Worm (Caenorhabditis elegans) whole organism, L1 larva: Measurements from ENCODE around the gene lec-10.

Experiments used
- C04F5.9 ChIP-seq: sonication (generic microtip); optimal IDR thresholded peaks from 2 replicates; lab custom pipeline; 2016; ENCODE audit warnings: missing genetic modification characterization, missing compliant biosample characterization
- C16A3.4 ChIP-seq: fragments of 150-350 bp; optimal IDR thresholded peaks from 2 replicates; lab custom pipeline; 2014; ENCODE audit warnings: missing biosample characterization, missing genetic modification characterization
- C34B4.2 ChIP-seq: sonication (generic microtip); optimal IDR thresholded peaks from 2 replicates; lab custom pipeline; 2017; ENCODE audit warnings: mild to moderate bottlenecking, missing genetic modification characterization, missing compliant biosample characterization
- F16B12.6 ChIP-seq: fragments of 150-350 bp; optimal IDR thresholded peaks from 2 replicates; lab custom pipeline; 2014; ENCODE audit warnings: missing biosample characterization, missing genetic modification characterization
- Y116A8C.19 ChIP-seq: sonication (generic microtip); optimal IDR thresholded peaks from 2 replicates; lab custom pipeline; 2016; ENCODE audit warnings: missing compliant biosample characterization, missing genetic modification characterization, borderline replicate concordance
- aha-1 ChIP-seq: fragments of 150-350 bp; optimal IDR thresholded peaks from 2 replicates; lab custom pipeline; 2014; ENCODE audit warnings: missing biosample characterization, missing genetic modification characterization
- aly-2 ChIP-seq: fragments of 150-350 bp; optimal IDR thresholded peaks from 2 replicates; lab custom pipeline; 2014; ENCODE audit warnings: missing biosample characterization, missing genetic modification characterization
- blmp-1 ChIP-seq: fragments of 150-350 bp; optimal IDR thresholded peaks from 2 replicates; lab custom pipeline; 2014; ENCODE audit warnings: missing biosample characterization, missing genetic modification characterization
- ceh-63 ChIP-seq: fragments of 200-800 bp; sonication (Bioruptor generic); optimal IDR thresholded peaks from 2 replicates; lab custom pipeline; 2018; ENCODE audit warnings: mild to moderate bottlenecking, missing genetic modification characterization, missing compliant biosample characterization
- ceh-82 ChIP-seq, 3 experiments: fragments of 150-350 bp in 1 of 3; sonication (generic microtip) in 2 of 3; optimal IDR thresholded peaks; 2 replicates each; lab custom pipeline; 2014 to 2017; ENCODE audit warnings: missing biosample characterization in 3 of 3, missing genetic modification characterization in 3 of 3
- ces-1 ChIP-seq: fragments of 150-350 bp; optimal IDR thresholded peaks from 2 replicates; lab custom pipeline; 2014; ENCODE audit warnings: missing biosample characterization, missing genetic modification reagents, missing genetic modification characterization
- dpl-1 ChIP-seq, 3 experiments: fragments of 150-350 bp in 2 of 3; sonication (generic microtip) in 1 of 3; optimal IDR thresholded peaks; 2 replicates each; lab custom pipeline; 2014 to 2017; ENCODE audit warnings: missing biosample characterization in 3 of 3, missing genetic modification characterization in 3 of 3, missing genetic modification reagents in 3 of 3
- dsc-1 ChIP-seq: sonication (generic microtip); optimal IDR thresholded peaks from 2 replicates; lab custom pipeline; 2016; ENCODE audit warnings: mild to moderate bottlenecking, missing genetic modification characterization, missing compliant biosample characterization
- efl-1 ChIP-seq, 4 experiments: fragments of 150-350 bp; optimal IDR thresholded peaks in 3 of 4; peaks in 1 of 4; 1 replicate in 1 of 4; 2 replicates in 3 of 4; lab custom pipeline; 2014; ENCODE audit warnings: missing biosample characterization in 2 of 4, missing genetic modification characterization in 2 of 4, missing genetic modification reagents in 2 of 4
- efl-3 ChIP-seq: fragments of 200-800 bp; sonication (Bioruptor generic); optimal IDR thresholded peaks from 2 replicates; lab custom pipeline; 2018; ENCODE audit warnings: mild to moderate bottlenecking, missing genetic modification characterization, missing compliant biosample characterization
- elt-2 ChIP-seq: sonication (generic microtip); optimal IDR thresholded peaks from 2 replicates; lab custom pipeline; 2016; ENCODE audit warnings: missing genetic modification characterization, mild to moderate bottlenecking, inconsistent platforms, missing compliant biosample characterization, missing genetic modification reagents
- elt-3 ChIP-seq, 6 experiments: fragments of 150-350 bp in 1 of 6; sonication (generic microtip); optimal IDR thresholded peaks; 2 replicates each; lab custom pipeline; 2017 to 2018; ENCODE audit warnings: missing biosample characterization in 6 of 6, missing genetic modification characterization in 6 of 6, inconsistent platforms in 1 of 6
- ets-5 ChIP-seq: fragments of 200-800 bp; sonication (Bioruptor generic); IDR thresholded peaks from 2 replicates; pipeline ENCODE4 v1.3.6; 2022; ENCODE audit warnings: missing genetic modification characterization, missing compliant biosample characterization
- fkh-8 ChIP-seq: sonication (generic microtip); optimal IDR thresholded peaks from 2 replicates; lab custom pipeline; 2016; ENCODE audit warnings: mild to moderate bottlenecking, missing genetic modification characterization, missing compliant biosample characterization
- hlh-17 ChIP-seq: fragments of 200-800 bp; sonication (Bioruptor generic); optimal IDR thresholded peaks from 2 replicates; lab custom pipeline; 2018; ENCODE audit warnings: missing genetic modification characterization, mild to moderate bottlenecking, missing compliant biosample characterization, moderate library complexity, borderline replicate concordance
- hlh-4 ChIP-seq: sonication (generic microtip); optimal IDR thresholded peaks from 2 replicates; lab custom pipeline; 2016; ENCODE audit warnings: mild to moderate bottlenecking, missing genetic modification characterization, missing compliant biosample characterization
- irx-1 ChIP-seq: sonication (generic microtip); optimal IDR thresholded peaks from 2 replicates; lab custom pipeline; 2016; ENCODE audit warnings: missing genetic modification characterization, missing compliant biosample characterization
- lin-13 ChIP-seq: fragments of 150-350 bp; optimal IDR thresholded peaks from 2 replicates; lab custom pipeline; 2014; ENCODE audit warnings: missing biosample characterization, missing genetic modification reagents, missing genetic modification characterization
- lin-39 ChIP-seq: fragments of 150-350 bp; optimal IDR thresholded peaks from 2 replicates; lab custom pipeline; 2014; ENCODE audit warnings: missing biosample characterization, missing genetic modification reagents, missing genetic modification characterization
- mab-9 ChIP-seq: fragments of 200-800 bp; sonication (Bioruptor generic); IDR thresholded peaks from 2 replicates; pipeline ENCODE4 v1.3.6; 2022; ENCODE audit warnings: missing genetic modification reagents, missing genetic modification characterization, missing compliant biosample characterization
- mdl-1 ChIP-seq, 2 experiments: fragments of 150-350 bp; optimal IDR thresholded peaks; 2 replicates each; lab custom pipeline; 2014 to 2017; ENCODE audit warnings: missing biosample characterization in 2 of 2, missing genetic modification characterization in 2 of 2, inconsistent platforms in 1 of 2
- mef-2 ChIP-seq: fragments of 150-350 bp; optimal IDR thresholded peaks from 2 replicates; lab custom pipeline; 2014; ENCODE audit warnings: missing biosample characterization, missing genetic modification characterization
- nhr-11 ChIP-seq: fragments of 150-350 bp; optimal IDR thresholded peaks from 2 replicates; lab custom pipeline; 2014; ENCODE audit warnings: missing biosample characterization, missing genetic modification characterization
- nhr-19 ChIP-seq: fragments of 200-800 bp; sonication (Bioruptor generic); conservative IDR thresholded peaks from 2 replicates; pipeline ENCODE4 v1.3.6; 2022; ENCODE audit warnings: missing genetic modification characterization, missing compliant biosample characterization
- nhr-237 ChIP-seq: fragments of 150-350 bp; optimal IDR thresholded peaks from 2 replicates; lab custom pipeline; 2014; ENCODE audit warnings: missing biosample characterization, missing genetic modification characterization
- nhr-47 ChIP-seq: sonication (generic microtip); optimal IDR thresholded peaks from 2 replicates; lab custom pipeline; 2016; ENCODE audit warnings: mild to moderate bottlenecking, missing genetic modification characterization, moderate library complexity, missing compliant biosample characterization
- nhr-71 ChIP-seq: sonication (generic microtip); optimal IDR thresholded peaks from 2 replicates; lab custom pipeline; 2016; ENCODE audit warnings: mild to moderate bottlenecking, missing genetic modification characterization, moderate library complexity, missing compliant biosample characterization
- nhr-76 ChIP-seq: sonication (generic microtip); optimal IDR thresholded peaks from 2 replicates; lab custom pipeline; 2017; ENCODE audit warnings: missing biosample characterization, missing genetic modification characterization
- nhr-77 ChIP-seq: fragments of 150-350 bp; optimal IDR thresholded peaks from 2 replicates; lab custom pipeline; 2014; ENCODE audit warnings: missing biosample characterization, missing genetic modification characterization
- nhr-84 ChIP-seq: sonication (generic microtip); optimal IDR thresholded peaks from 2 replicates; lab custom pipeline; 2017; ENCODE audit warnings: missing biosample characterization, missing genetic modification characterization
- nhr-85 ChIP-seq: sonication (generic microtip); peaks from one replicate; lab custom pipeline; 2016; ENCODE audit warnings: missing genetic modification characterization, inconsistent platforms, missing compliant biosample characterization
- nhr-90 ChIP-seq: sonication (generic microtip); optimal IDR thresholded peaks from 2 replicates; lab custom pipeline; 2016; ENCODE audit warnings: mild to moderate bottlenecking, missing genetic modification characterization, missing compliant biosample characterization; ENCODE audit not compliant: poor library complexity
- pag-3 ChIP-seq: sonication (generic microtip); optimal IDR thresholded peaks from 2 replicates; lab custom pipeline; 2017; ENCODE audit warnings: missing genetic modification characterization, mild to moderate bottlenecking, missing compliant biosample characterization, antibody characterized with exemption, borderline replicate concordance; ENCODE audit not compliant: insufficient read depth
- pax-3 ChIP-seq: fragments of 200-800 bp; sonication (Bioruptor generic); optimal IDR thresholded peaks from 2 replicates; lab custom pipeline; 2018; ENCODE audit warnings: mild to moderate bottlenecking, missing genetic modification characterization, moderate library complexity, missing compliant biosample characterization
- rnt-1 ChIP-seq: sonication (generic microtip); optimal IDR thresholded peaks from 2 replicates; lab custom pipeline; 2016; ENCODE audit warnings: mild to moderate bottlenecking, missing genetic modification characterization, moderate library complexity, missing compliant biosample characterization
- swsn-7 ChIP-seq: sonication (generic microtip); optimal IDR thresholded peaks from 2 replicates; lab custom pipeline; 2016; ENCODE audit warnings: missing genetic modification characterization, missing compliant biosample characterization
- tbx-2 ChIP-seq: sonication (generic microtip); optimal IDR thresholded peaks from 2 replicates; lab custom pipeline; 2016; ENCODE audit warnings: missing genetic modification characterization, missing compliant biosample characterization
- tlp-1 ChIP-seq: fragments of 150-350 bp; optimal IDR thresholded peaks from 2 replicates; lab custom pipeline; 2014; ENCODE audit warnings: missing biosample characterization, missing genetic modification characterization
- unc-130 ChIP-seq: fragments of 150-350 bp; optimal IDR thresholded peaks from 2 replicates; lab custom pipeline; 2017; ENCODE audit warnings: missing biosample characterization, missing genetic modification characterization, inconsistent platforms
- unc-30 ChIP-seq: sonication (generic microtip); optimal IDR thresholded peaks from 2 replicates; lab custom pipeline; 2017; ENCODE audit warnings: missing biosample characterization, missing genetic modification characterization
- zag-1 ChIP-seq: fragments of 150-350 bp; optimal IDR thresholded peaks from 2 replicates; lab custom pipeline; 2014; ENCODE audit warnings: missing biosample characterization, missing genetic modification characterization
- ztf-11 ChIP-seq, 2 experiments: sonication (generic microtip); optimal IDR thresholded peaks; 2 replicates each; lab custom pipeline; 2016 to 2017; ENCODE audit warnings: missing genetic modification characterization in 2 of 2, missing biosample characterization in 1 of 2, missing compliant biosample characterization in 1 of 2
- ztf-4 ChIP-seq: fragments of 150-350 bp; optimal IDR thresholded peaks from 2 replicates; lab custom pipeline; 2014; ENCODE audit warnings: missing biosample characterization, missing genetic modification characterization

The lec-10 gene

ce11 chrV:6506238-6506956 lies 17.5 kb upstream of the lec-10 start:
- TF ChIP-seq blmp-1 (tag; lab: Kevin White, UChicago) (peak; percentile 95), nhr-19 (no peak), elt-3 (tag; optimal IDR thresholded peaks at IDR 0.05; lab: Kevin White, UChicago) (peak in 1 of 6 experiments; percentile 51)

- TF ChIP-seq swsn-7 (tag; lab: Kevin White, UChicago) (no peak), ets-5 (GFP tag; lab: Robert Waterston, UW) (no peak), elt-2 (tag; lab: Kevin White, UChicago) (no peak), ztf-11 (tag; optimal IDR thresholded peaks at IDR 0.05; lab: Kevin White, UChicago) (no peak), ceh-82 (tag; optimal IDR thresholded peaks at IDR 0.05; lab: Kevin White, UChicago) (peak in 1 of 3 experiments; percentile 10), ces-1 (GFP tag; lab: Kevin White, UChicago) (no peak), hlh-17 (no peak), tlp-1 (tag; lab: Kevin White, UChicago) (no peak), nhr-237 (tag; lab: Kevin White, UChicago) (no peak), pag-3 (tag; lab: Kevin White, UChicago) (no peak), nhr-77 (tag; lab: Kevin White, UChicago) (no peak), hlh-4 (tag; lab: Kevin White, UChicago) (no peak), unc-30 (tag; lab: Kevin White, UChicago) (no peak), pax-3 (tag; lab: Kevin White, UChicago) (no peak), aha-1 (tag; lab: Kevin White, UChicago) (no peak), C34B4.2 (tag; lab: Kevin White, UChicago) (no peak), efl-3 (no peak), nhr-47 (tag; lab: Kevin White, UChicago) (peak; percentile 45), blmp-1 (tag; lab: Kevin White, UChicago) (peak; percentile 85), aly-2 (tag; lab: Kevin White, UChicago) (no peak), mdl-1 (tag; optimal IDR thresholded peaks at IDR 0.05; lab: Kevin White, UChicago) (peak in 1 of 2 experiments; percentile 83), nhr-71 (tag; lab: Kevin White, UChicago) (peak; percentile 90), C04F5.9 (no peak), rnt-1 (tag; lab: Kevin White, UChicago) (no peak), irx-1 (tag; lab: Kevin White, UChicago) (no peak), nhr-90 (tag; lab: Kevin White, UChicago) (peak; percentile 82), fkh-8 (no peak), dsc-1 (no peak), ztf-4 (tag; lab: Kevin White, UChicago) (no peak), efl-1 (optimal IDR thresholded peaks at IDR 0.05; lab: Kevin White, UChicago) (peak in 1 of 2 experiments; percentile 9), efl-1 (GFP tag; optimal IDR thresholded peaks at IDR 0.05 in 1 of 2; lab: Kevin White, UChicago) (peak in 1 of 2 experiments; percentile 92), nhr-84 (tag; lab: Kevin White, UChicago) (no peak), nhr-76 (tag; lab: Kevin White, UChicago) (no peak), C16A3.4 (tag; lab: Kevin White, UChicago) (no peak), mef-2 (tag; lab: Kevin White, UChicago) (no peak), Y116A8C.19 (no peak), zag-1 (tag; lab: Kevin White, UChicago) (no peak), elt-3 (tag; optimal IDR thresholded peaks at IDR 0.05; lab: Kevin White, UChicago) (peak in 4 of 6 experiments; percentile 74 to 91 (median 82)), lin-13 (GFP tag; lab: Kevin White, UChicago) (peak; percentile 37), tbx-2 (tag; lab: Kevin White, UChicago) (peak; percentile 72), mab-9 (GFP tag; lab: Robert Waterston, UW) (no peak), F16B12.6 (tag; lab: Kevin White, UChicago) (no peak), lin-39 (tag; lab: Kevin White, UChicago) (no peak), ceh-63 (GFP tag; lab: Kevin White, UChicago) (no peak), nhr-85 (tag; lab: Kevin White, UChicago) (peak; percentile 99), unc-130 (tag; lab: Kevin White, UChicago) (no peak), nhr-11 (tag; lab: Kevin White, UChicago) (no peak), dpl-1 (GFP tag; optimal IDR thresholded peaks at IDR 0.05; lab: Kevin White, UChicago) (peak; percentile 13 to 39 (median 34))
Measured at ce11 chrV:6505339-6505811, 16.5 kb upstream of the lec-10 start, which contains the start of gene W01A11.7. W01A11.7 (minus strand) TSS chrV:6505389.
